Fruit fly (Drosophila melanogaster): ENCODE measurements around the gene Gyc89Db.

The Gyc89Db gene

DNA sequence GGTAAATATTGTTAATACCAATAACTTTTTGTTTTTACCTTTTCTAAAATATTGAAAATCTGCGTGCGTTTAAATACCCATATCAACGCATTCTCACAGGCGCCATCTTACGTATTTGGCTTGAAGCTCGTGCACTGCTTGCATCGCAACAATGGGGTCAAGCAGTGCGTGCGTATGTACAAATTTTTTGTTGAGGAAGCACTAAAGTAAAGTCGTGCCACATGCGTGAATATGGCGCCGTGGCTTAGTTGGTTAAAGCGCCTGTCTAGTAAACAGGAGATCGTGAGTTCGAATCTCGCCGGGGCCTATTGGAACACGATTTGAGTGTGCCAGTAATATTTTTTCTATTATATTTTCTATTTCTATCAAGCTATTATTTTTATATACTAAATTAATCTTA, 45.2 kb upstream of the Gyc89Db start (continued):
- no peak for TF ChIP-seq CG30431 (GFP tag; optimal IDR thresholded peaks at IDR 0.05)
- TF ChIP-seq NC2β (GFP tag; optimal IDR thresholded peaks at IDR 0.05), result peak; percentile 13
- peak; percentile 21 for TF ChIP-seq CG1647 (GFP tag; optimal IDR thresholded peaks at IDR 0.05)
- TF ChIP-seq ara (GFP tag; IDR thresholded peaks at IDR 0.05), result no peak
- TF ChIP-seq abd-A (tag; optimal IDR thresholded peaks at IDR 0.05), result no peak
- no peak for TF ChIP-seq Oaz (GFP tag; IDR thresholded peaks at IDR 0.05)
- TF ChIP-seq CG31224 (GFP tag; IDR thresholded peaks at IDR 0.05), result no peak
- peak; percentile 40 for TF ChIP-seq nmo (GFP tag; optimal IDR thresholded peaks at IDR 0.05)
- TF ChIP-seq Drgx (GFP tag; IDR thresholded peaks at IDR 0.05), result no peak
- TF ChIP-seq Deaf1 (tag; optimal IDR thresholded peaks at IDR 0.05), result no peak
- 0 out of 3 replicates have a peak, but pooled peaks have one; percentile 28 for TF ChIP-seq otp (GFP tag; IDR thresholded peaks at IDR 0.05)
- TF ChIP-seq Hr3 (GFP tag; optimal IDR thresholded peaks at IDR 0.05), result peak; percentile 61
- no peak for TF ChIP-seq CG7372 (GFP tag; IDR thresholded peaks at IDR 0.05)
- TF ChIP-seq CG17385 (GFP tag; optimal IDR thresholded peaks at IDR 0.05), result no peak
- peak; percentile 21; the same call in 1 of the 3 replicates for TF ChIP-seq zen2 (GFP tag; IDR thresholded peaks at IDR 0.05; ENCODE audit: partially characterized antibody)
- peak; percentile 18; the same call in 1 of the 3 replicates for TF ChIP-seq dysf (GFP tag; IDR thresholded peaks at IDR 0.05)
- no peak for TF ChIP-seq CG15011 (GFP tag; optimal IDR thresholded peaks at IDR 0.05)
- peak; percentile 94 for TF ChIP-seq Ets65A (GFP tag)
- no peak for TF ChIP-seq CG14667 (GFP tag; IDR thresholded peaks at IDR 0.05)
- peak; percentile 20 for TF ChIP-seq CG2875 (GFP tag; optimal IDR thresholded peaks at IDR 0.05)
- no peak for TF ChIP-seq schlank (tag; optimal IDR thresholded peaks at IDR 0.05)
- TF ChIP-seq Ravus (GFP tag; IDR thresholded peaks at IDR 0.05), result no peak
- TF ChIP-seq Usf (GFP tag; optimal IDR thresholded peaks at IDR 0.05), result no peak
- TF ChIP-seq CG1832 (GFP tag; optimal IDR thresholded peaks at IDR 0.05), result no peak
- TF ChIP-seq CG6654 (GFP tag; optimal IDR thresholded peaks at IDR 0.05), result no peak
- TF ChIP-seq CG4730 (GFP tag; IDR thresholded peaks at IDR 0.05), result no peak
- no peak for TF ChIP-seq lola (GFP tag; optimal IDR thresholded peaks at IDR 0.05)
- no peak for TF ChIP-seq ab (GFP tag; optimal IDR thresholded peaks at IDR 0.05)
- TF ChIP-seq tna (GFP tag; IDR thresholded peaks at IDR 0.05; ENCODE audit: partially characterized antibody), result peak; percentile 85
- peak; percentile 76 for TF ChIP-seq CG7963 (GFP tag; IDR thresholded peaks at IDR 0.05; ENCODE audit: partially characterized antibody)
- no peak for TF ChIP-seq CG16815 (GFP tag; optimal IDR thresholded peaks at IDR 0.05)
- peak; percentile 54 for TF ChIP-seq CG17359 (tag; optimal IDR thresholded peaks at IDR 0.05)
- peak; percentile 9 for TF ChIP-seq CG18764 (GFP tag; optimal IDR thresholded peaks at IDR 0.05)
- TF ChIP-seq org-1 (GFP tag; optimal IDR thresholded peaks at IDR 0.05), result no peak
- peak; percentile 44; the same call in 1 of the 4 replicates for TF ChIP-seq Dll (GFP tag; IDR thresholded peaks at IDR 0.05; ENCODE audit: partially characterized antibody)
- no peak for TF ChIP-seq CG17568 (GFP tag; optimal IDR thresholded peaks at IDR 0.05)
- peak; percentile 27 for TF ChIP-seq Side (GFP tag; optimal IDR thresholded peaks at IDR 0.05)
- no peak for TF ChIP-seq CG16863 (GFP tag; optimal IDR thresholded peaks at IDR 0.05)
- TF ChIP-seq CG3407 (GFP tag; optimal IDR thresholded peaks at IDR 0.05), result peak; percentile 1
- no peak for TF ChIP-seq toy (GFP tag; IDR thresholded peaks at IDR 0.05)
- peak; percentile 14 for TF ChIP-seq pho (GFP tag; optimal IDR thresholded peaks at IDR 0.05)
- TF ChIP-seq Atf3 (GFP tag; optimal IDR thresholded peaks at IDR 0.05), result no peak
- TF ChIP-seq CG10209 (GFP tag; optimal IDR thresholded peaks at IDR 0.05), result peak; percentile 34
- no peak for TF ChIP-seq z (GFP tag; IDR thresholded peaks at IDR 0.05)
- no peak for TF ChIP-seq CG31388 (GFP tag; optimal IDR thresholded peaks at IDR 0.05)
- TF ChIP-seq gem (tag; optimal IDR thresholded peaks at IDR 0.05), result peak; percentile 10
- no peak for TF ChIP-seq Hey (tag; optimal IDR thresholded peaks at IDR 0.05)
- peak; percentile 65; the same call in 1 of the 2 replicates for TF ChIP-seq CG13287 (GFP tag; IDR thresholded peaks at IDR 0.05; ENCODE audit: partially characterized antibody)
- no peak for TF ChIP-seq so (GFP tag; IDR thresholded peaks at IDR 0.05)
- TF ChIP-seq aop (GFP tag; IDR thresholded peaks at IDR 0.05), result 0 out of 2 replicates have a peak, but pooled peaks have one; percentile 47
- TF ChIP-seq ems (GFP tag; optimal IDR thresholded peaks at IDR 0.05), result peak; percentile 43

Data from whole organism, embryonic.